Fruit fly (Drosophila melanogaster) whole organism, embryonic: ENCODE results near the gene Jhbp3.

ENCODE experiments used
- CrebB ChIP-seq: fragments of 200-800 bp; sonication (Bioruptor generic); optimal IDR thresholded peaks from 3 replicates; lab custom pipeline; 2018; ENCODE audit warnings: missing biosample characterization, mild to moderate bottlenecking, missing genetic modification characterization
- Dek ChIP-seq: fragments of 200-800 bp; sonication (Bioruptor generic); optimal IDR thresholded peaks from 3 replicates; lab custom pipeline; 2019; ENCODE audit warnings: missing biosample characterization, mild to moderate bottlenecking, missing genetic modification characterization, moderate library complexity
- nmo ChIP-seq: fragments of 200-800 bp; sonication (Bioruptor generic); optimal IDR thresholded peaks from 2 replicates; lab custom pipeline; 2018; ENCODE audit warnings: missing biosample characterization, mild to moderate bottlenecking, missing genetic modification characterization, moderate library complexity

DNA sequence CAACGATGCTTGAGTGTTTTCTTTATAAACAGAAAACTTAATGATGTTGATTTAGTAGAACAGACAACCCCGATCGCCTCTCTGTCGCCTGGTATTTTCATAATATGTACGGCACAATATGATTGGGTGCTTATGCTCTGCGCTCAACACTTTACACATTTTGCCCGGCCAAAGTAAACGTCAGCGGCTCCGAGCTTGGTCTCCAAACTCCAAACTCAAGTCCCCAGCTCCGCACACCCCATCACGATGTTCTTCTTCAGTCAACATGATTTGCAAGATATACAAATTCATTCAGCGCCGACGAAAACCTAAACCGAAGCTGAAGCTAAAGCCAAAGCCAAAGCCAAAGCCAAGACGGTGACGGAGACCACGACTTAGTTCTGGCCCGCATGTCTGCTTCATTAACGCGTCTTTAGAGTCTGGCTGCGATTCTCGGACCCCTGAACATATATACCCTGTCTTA lies 20.3 kb upstream of the Jhbp3 start:
- TF ChIP-seq CrebB (tag; lab: Kevin White, UChicago) (peak; percentile 54), Dek (tag; lab: Kevin White, UChicago) (no peak), nmo (GFP tag; lab: Kevin White, UChicago) (no peak)
